Fruit fly (Drosophila melanogaster) whole organism, embryonic: ENCODE measurements around the gene CheB38c.

Experiments used
- CG12104 ChIP-seq: fragments of 200-800 bp; sonication (Bioruptor generic); optimal IDR thresholded peaks from 3 replicates; lab custom pipeline; 2016; ENCODE audit warnings: missing biosample characterization, missing genetic modification characterization
- CG16813 ChIP-seq: fragments of 200-800 bp; sonication (Bioruptor generic); IDR thresholded peaks from 3 replicates; pipeline ENCODE4 v1.3.6; 2022; ENCODE audit warnings: missing biosample characterization, missing genetic modification characterization; ENCODE audit not compliant: partially characterized antibody
- CG17802 ChIP-seq: fragments of 200-800 bp; sonication (Bioruptor generic); optimal IDR thresholded peaks from 2 replicates; lab custom pipeline; 2018; ENCODE audit warnings: missing biosample characterization, mild to moderate bottlenecking, missing genetic modification characterization, moderate library complexity
- CG18619 ChIP-seq: fragments of 200-800 bp; sonication (Bioruptor generic); optimal IDR thresholded peaks from 3 replicates; lab custom pipeline; 2017; ENCODE audit warnings: missing biosample characterization, mild to moderate bottlenecking, missing genetic modification characterization
- Gug ChIP-seq: fragments of 200-800 bp; sonication (Bioruptor generic); IDR thresholded peaks from 4 replicates; pipeline ENCODE4 v1.3.6; 2022; ENCODE audit warnings: missing biosample characterization, missing genetic modification characterization
- HLHmδ ChIP-seq: fragments of 200-800 bp; sonication (Bioruptor generic); optimal IDR thresholded peaks from 2 replicates; lab custom pipeline; 2018; ENCODE audit warnings: missing biosample characterization, mild to moderate bottlenecking, missing genetic modification characterization, moderate library complexity
- wor ChIP-seq: fragments of 200-800 bp; sonication (Bioruptor generic); IDR thresholded peaks from 2 replicates; pipeline ENCODE4 v1.3.6; 2022; ENCODE audit warnings: missing biosample characterization, missing genetic modification characterization

DNA sequence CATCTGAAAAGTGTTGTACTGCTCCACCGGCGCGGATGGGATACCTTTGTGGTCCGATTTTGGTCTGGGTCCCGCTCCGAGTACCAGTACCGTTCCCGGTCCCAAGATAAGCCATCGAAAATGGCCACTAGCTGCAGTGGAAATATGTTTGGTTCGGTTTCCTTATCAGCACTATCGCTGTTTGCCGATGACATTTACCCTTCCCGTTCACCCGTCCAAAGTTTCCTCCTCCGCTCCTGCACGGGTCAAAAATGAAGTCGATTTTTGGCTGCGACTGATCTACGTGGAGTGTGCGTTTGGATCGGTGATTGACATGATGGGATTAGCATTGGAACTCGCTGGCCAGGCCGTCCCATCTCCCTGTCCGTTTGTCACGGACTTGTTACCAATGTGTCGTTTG, 46.2 kb downstream of the CheB38c start:
- TF ChIP-seq wor (GFP tag; lab: Robert Waterston, UW) (no peak), CG12104 (GFP tag; lab: Kevin White, UChicago) (no peak), CG16813 (GFP tag; lab: Robert Waterston, UW) (no peak), CG18619 (no peak), CG17802 (tag; lab: Kevin White, UChicago) (no peak), Gug (GFP tag; lab: Robert Waterston, UW) (no peak), HLHmδ (GFP tag; lab: Kevin White, UChicago) (no peak)
